Fruit fly (Drosophila melanogaster) whole organism, embryonic: ENCODE measurements around the gene CG1622.

Experiments used
- Abd-B ChIP-seq: fragments of 200-800 bp; sonication (Bioruptor generic); optimal IDR thresholded peaks from 2 replicates; lab custom pipeline; 2018; ENCODE audit warnings: missing biosample characterization, mild to moderate bottlenecking, missing genetic modification characterization, moderate library complexity
- Awh ChIP-seq: fragments of 200-800 bp; sonication (Bioruptor generic); IDR thresholded peaks from 2 replicates; pipeline ENCODE4, ENCODE4 v1.3.6; 2022; ENCODE audit warnings: missing biosample characterization, missing genetic modification characterization
- C15 ChIP-seq: fragments of 200-800 bp; sonication (Bioruptor generic); IDR thresholded peaks from 3 replicates; pipeline ENCODE4 v1.3.6; 2022; ENCODE audit warnings: missing biosample characterization, missing genetic modification characterization
- CG1024 ChIP-seq: fragments of 200-800 bp; sonication (Bioruptor generic); IDR thresholded peaks from 2 replicates; pipeline ENCODE4 v1.3.6; 2022; ENCODE audit warnings: missing biosample characterization, missing genetic modification characterization
- CG14441 ChIP-seq: fragments of 200-800 bp; sonication (Bioruptor generic); IDR thresholded peaks from 2 replicates; pipeline ENCODE4 v1.3.6; 2022; ENCODE audit warnings: missing biosample characterization, missing genetic modification characterization
- CG15011 ChIP-seq: fragments of 200-800 bp; sonication (Bioruptor generic); optimal IDR thresholded peaks from 3 replicates; lab custom pipeline; 2018; ENCODE audit warnings: missing biosample characterization, mild to moderate bottlenecking, missing genetic modification characterization
- CG17328 ChIP-seq: fragments of 200-800 bp; sonication (Bioruptor generic); IDR thresholded peaks from 2 replicates; pipeline ENCODE4 v1.3.6; 2022; ENCODE audit warnings: missing biosample characterization, missing genetic modification characterization
- CG17612 ChIP-seq: fragments of 200-800 bp; sonication (Bioruptor generic); IDR thresholded peaks from 2 replicates; pipeline ENCODE4 v1.3.6; 2022; ENCODE audit warnings: missing biosample characterization, missing genetic modification characterization
- CG3847 ChIP-seq: fragments of 200-800 bp; sonication (Bioruptor generic); IDR thresholded peaks from 2 replicates; pipeline ENCODE4 v1.3.6; 2022; ENCODE audit warnings: missing biosample characterization, missing genetic modification characterization
- CG3995 ChIP-seq: fragments of 200-800 bp; sonication (Bioruptor generic); optimal IDR thresholded peaks from 3 replicates; lab custom pipeline; 2016; ENCODE audit warnings: missing biosample characterization, missing genetic modification characterization
- CG4282 ChIP-seq: fragments of 200-800 bp; sonication (Bioruptor generic); optimal IDR thresholded peaks from 2 replicates; lab custom pipeline; 2016; ENCODE audit warnings: missing biosample characterization, missing genetic modification characterization
- CG4404 ChIP-seq: fragments of 200-800 bp; sonication (Bioruptor generic); IDR thresholded peaks from 2 replicates; pipeline ENCODE4 v1.3.6; 2022; ENCODE audit warnings: missing biosample characterization, missing genetic modification characterization
- CG4617 ChIP-seq: fragments of 200-800 bp; sonication (Bioruptor generic); optimal IDR thresholded peaks from 3 replicates; lab custom pipeline; 2016; ENCODE audit warnings: missing biosample characterization, missing genetic modification characterization, borderline replicate concordance
- CG4820 ChIP-seq: fragments of 200-800 bp; sonication (Bioruptor generic); optimal IDR thresholded peaks from 3 replicates; lab custom pipeline; 2016; ENCODE audit warnings: missing biosample characterization, missing genetic modification characterization
- CG5245 ChIP-seq: fragments of 200-800 bp; sonication (Bioruptor generic); optimal IDR thresholded peaks from 3 replicates; lab custom pipeline; 2016; ENCODE audit warnings: missing biosample characterization, missing genetic modification characterization
- CG7745 ChIP-seq: fragments of 200-800 bp; sonication (Bioruptor generic); optimal IDR thresholded peaks from 2 replicates; lab custom pipeline; 2018; ENCODE audit warnings: missing biosample characterization, mild to moderate bottlenecking, missing genetic modification characterization, moderate library complexity
- CG9437 ChIP-seq: fragments of 200-800 bp; sonication (Bioruptor generic); optimal IDR thresholded peaks from 2 replicates; lab custom pipeline; 2018; ENCODE audit warnings: missing biosample characterization, mild to moderate bottlenecking, missing genetic modification characterization
- Dbx ChIP-seq: fragments of 200-800 bp; sonication (Bioruptor generic); IDR thresholded peaks from 3 replicates; pipeline ENCODE4 v1.3.6; 2022; ENCODE audit warnings: missing biosample characterization, missing genetic modification characterization
- Fer1 ChIP-seq: fragments of 200-800 bp; sonication (Bioruptor generic); optimal IDR thresholded peaks from 2 replicates; lab custom pipeline; 2017; ENCODE audit warnings: missing biosample characterization, mild to moderate bottlenecking, missing genetic modification characterization
- Fer3 ChIP-seq: fragments of 200-800 bp; sonication (Bioruptor generic); optimal IDR thresholded peaks from 2 replicates; lab custom pipeline; 2018; ENCODE audit warnings: missing biosample characterization, mild to moderate bottlenecking, missing genetic modification characterization, moderate library complexity
- NfI ChIP-seq: fragments of 200-800 bp; sonication (Bioruptor generic); optimal IDR thresholded peaks from 3 replicates; lab custom pipeline; 2018; ENCODE audit warnings: missing biosample characterization, mild to moderate bottlenecking, missing genetic modification characterization, moderate library complexity
- Side ChIP-seq: fragments of 200-800 bp; sonication (Bioruptor generic); optimal IDR thresholded peaks from 2 replicates; lab custom pipeline; 2016; ENCODE audit warnings: missing biosample characterization, missing genetic modification characterization
- Sry-β ChIP-seq: fragments of 200-800 bp; sonication (Bioruptor generic); optimal IDR thresholded peaks from 2 replicates; lab custom pipeline; 2018; ENCODE audit warnings: missing biosample characterization, mild to moderate bottlenecking, missing genetic modification characterization, moderate library complexity
- Taf1 ChIP-seq: fragments of 200-800 bp; sonication (Bioruptor generic); IDR thresholded peaks from 2 replicates; pipeline ENCODE4 v1.3.6; 2022; ENCODE audit warnings: missing biosample characterization, missing genetic modification characterization
- Trl ChIP-seq, 3 experiments: fragments of >200 bp in 2 of 3; fragments of 200-800 bp in 1 of 3; sonication (Bioruptor generic) in 1 of 3; optimal IDR thresholded peaks; 2 replicates in 1 of 3; 3 replicates in 2 of 3; lab custom pipeline; 2016 to 2017; ENCODE audit warnings: missing biosample characterization in 1 of 3, missing genetic modification characterization in 1 of 3
- aop ChIP-seq: fragments of 200-800 bp; sonication (Bioruptor generic); IDR thresholded peaks from 2 replicates; pipeline ENCODE4 v1.3.6; 2022; ENCODE audit warnings: missing biosample characterization, missing genetic modification characterization
- bigmax ChIP-seq: fragments of 200-800 bp; sonication (Bioruptor generic); optimal IDR thresholded peaks from 2 replicates; lab custom pipeline; 2018; ENCODE audit warnings: missing biosample characterization, mild to moderate bottlenecking, missing genetic modification characterization
- cg ChIP-seq: fragments of 200-800 bp; sonication (Bioruptor generic); optimal IDR thresholded peaks from 3 replicates; lab custom pipeline; 2019; ENCODE audit warnings: missing biosample characterization, mild to moderate bottlenecking, missing genetic modification characterization, moderate library complexity
- ewg ChIP-seq: fragments of 200-800 bp; sonication (Bioruptor generic); optimal IDR thresholded peaks from 3 replicates; lab custom pipeline; 2017; ENCODE audit warnings: mild to moderate bottlenecking, missing biosample characterization, missing genetic modification reagents, missing genetic modification characterization
- exex ChIP-seq: fragments of 200-800 bp; sonication (Bioruptor generic); optimal IDR thresholded peaks from 4 replicates; lab custom pipeline; 2018; ENCODE audit warnings: missing biosample characterization, mild to moderate bottlenecking, missing genetic modification characterization, moderate library complexity
- fd3F ChIP-seq: fragments of 200-800 bp; sonication (Bioruptor generic); optimal IDR thresholded peaks from 2 replicates; lab custom pipeline; 2018; ENCODE audit warnings: missing biosample characterization, mild to moderate bottlenecking, missing genetic modification characterization, moderate library complexity
- ftz-f1 ChIP-seq: fragments of 200-800 bp; sonication (Bioruptor generic); optimal IDR thresholded peaks from 2 replicates; lab custom pipeline; 2016; ENCODE audit warnings: missing biosample characterization, missing genetic modification characterization
- gt ChIP-seq: fragments of 200-800 bp; sonication (Bioruptor generic); IDR thresholded peaks from 2 replicates; pipeline ENCODE4 v1.3.6; 2022; ENCODE audit warnings: missing biosample characterization, missing genetic modification characterization
- hkb ChIP-seq, 2 experiments: fragments of 200-800 bp in 1 of 2; fragments of >200 bp in 1 of 2; sonication (Bioruptor generic) in 1 of 2; IDR thresholded peaks in 1 of 2; optimal IDR thresholded peaks in 1 of 2; 2 replicates each; pipeline versions ENCODE4 v1.3.6 to Lab custom; 2017 to 2022; ENCODE audit warnings: missing biosample characterization in 1 of 2, missing genetic modification characterization in 1 of 2
- kay ChIP-seq: fragments of 200-800 bp; sonication (Bioruptor generic); optimal IDR thresholded peaks from 2 replicates; lab custom pipeline; 2016; ENCODE audit warnings: missing biosample characterization, missing genetic modification characterization
- klu ChIP-seq: fragments of 200-800 bp; sonication (Bioruptor generic); IDR thresholded peaks from 2 replicates; pipeline ENCODE4 v1.3.6; 2022; ENCODE audit warnings: missing biosample characterization, missing genetic modification characterization
- luna ChIP-seq: fragments of 200-800 bp; sonication (Bioruptor generic); optimal IDR thresholded peaks from 2 replicates; lab custom pipeline; 2016; ENCODE audit warnings: missing biosample characterization, missing genetic modification characterization
- mam ChIP-seq: fragments of 200-800 bp; sonication (Bioruptor generic); optimal IDR thresholded peaks from 3 replicates; lab custom pipeline; 2016; ENCODE audit warnings: missing biosample characterization, missing genetic modification characterization
- otp ChIP-seq: fragments of 200-800 bp; sonication (Bioruptor generic); IDR thresholded peaks from 3 replicates; pipeline ENCODE4, ENCODE4 v1.3.6; 2022; ENCODE audit warnings: missing biosample characterization, missing genetic modification characterization
- schlank ChIP-seq: fragments of 200-800 bp; sonication (Bioruptor generic); optimal IDR thresholded peaks from 2 replicates; lab custom pipeline; 2018; ENCODE audit warnings: missing biosample characterization, mild to moderate bottlenecking, missing genetic modification characterization
- sd ChIP-seq: fragments of 200-800 bp; sonication (Bioruptor generic); optimal IDR thresholded peaks from 3 replicates; lab custom pipeline; 2018; ENCODE audit warnings: missing biosample characterization, mild to moderate bottlenecking, missing genetic modification characterization, moderate library complexity
- slbo ChIP-seq: fragments of 200-800 bp; sonication (Bioruptor generic); IDR thresholded peaks from 2 replicates; pipeline ENCODE4 v1.3.6; 2022; ENCODE audit warnings: missing biosample characterization, missing genetic modification characterization
- sob ChIP-seq: fragments of 200-800 bp; sonication (Bioruptor generic); IDR thresholded peaks from 2 replicates; pipeline ENCODE4 v1.3.6; 2022; ENCODE audit warnings: missing biosample characterization, missing genetic modification characterization
- stwl ChIP-seq: fragments of 200-800 bp; sonication (Bioruptor generic); optimal IDR thresholded peaks from 3 replicates; lab custom pipeline; 2018; ENCODE audit warnings: missing biosample characterization, mild to moderate bottlenecking, missing genetic modification characterization, moderate library complexity
- tio ChIP-seq: fragments of 200-800 bp; sonication (Bioruptor generic); optimal IDR thresholded peaks from 2 replicates; lab custom pipeline; 2017; ENCODE audit warnings: missing biosample characterization, missing genetic modification characterization, inconsistent platforms
- ttk ChIP-seq: fragments of 200-800 bp; sonication (Bioruptor generic); IDR thresholded peaks from 2 replicates; pipeline ENCODE4 v2.1.2; 2022; ENCODE audit warnings: missing biosample characterization, missing genetic modification characterization
- usp ChIP-seq: fragments of >200 bp; optimal IDR thresholded peaks from 2 replicates; lab custom pipeline; 2017; ENCODE audit warnings: missing biosample characterization, missing genetic modification characterization
- vvl ChIP-seq: fragments of 200-800 bp; sonication (Bioruptor generic); IDR thresholded peaks from 2 replicates; pipeline ENCODE4 v1.3.6; 2022; ENCODE audit warnings: missing biosample characterization, missing genetic modification characterization
- zen2 ChIP-seq: fragments of 200-800 bp; sonication (Bioruptor generic); IDR thresholded peaks from 3 replicates; pipeline ENCODE4 v1.3.6; 2022; ENCODE audit warnings: missing biosample characterization, missing genetic modification characterization; ENCODE audit not compliant: partially characterized antibody
- zfh2 ChIP-seq: fragments of 200-800 bp; sonication (Bioruptor generic); optimal IDR thresholded peaks from 2 replicates; lab custom pipeline; 2016; ENCODE audit warnings: missing biosample characterization, missing genetic modification characterization

Gene CG1622

dm6 chrX:13251310-13251709 is 45.6 kb upstream of the CG1622 start (continued):
- TF ChIP-seq Taf1 = peak; percentile 23; the same call in 1 of the 2 replicates
- 0 out of 2 replicates have a peak, but pooled peaks have one; percentile 45 for TF ChIP-seq klu
- TF ChIP-seq CG9437 = peak; percentile 31
- peak; percentile 69 for TF ChIP-seq ewg (GFP tag; lab: Kevin White, UChicago)
- TF ChIP-seq hkb (optimal IDR thresholded peaks at IDR 0.05; lab: Kevin White, UChicago) = no peak
- TF ChIP-seq hkb (GFP tag; IDR thresholded peaks at IDR 0.05; lab: Robert Waterston, UW) = peak; percentile 75
- no peak for TF ChIP-seq usp (GFP tag; lab: Kevin White, UChicago)
- peak; percentile 58; the same call in 1 of the 2 replicates for TF ChIP-seq gt (GFP tag; lab: Robert Waterston, UW)
- peak; percentile 55 for TF ChIP-seq CG3847
- no peak for TF ChIP-seq Trl (optimal IDR thresholded peaks at IDR 0.05; lab: Kevin White, UChicago)
- peak; percentile 86 for TF ChIP-seq Trl (GFP tag; optimal IDR thresholded peaks at IDR 0.05; lab: Kevin White, UChicago)
- TF ChIP-seq tio (GFP tag; lab: Kevin White, UChicago) = peak; percentile 60
- peak; percentile 93 for TF ChIP-seq vvl (GFP tag; lab: Robert Waterston, UW)
- TF ChIP-seq Dbx (GFP tag; lab: Robert Waterston, UW) = peak; percentile 78
- TF ChIP-seq C15 (GFP tag; lab: Robert Waterston, UW) = no peak
- peak; percentile 83 for TF ChIP-seq CG14441
- TF ChIP-seq zfh2 (GFP tag; lab: Kevin White, UChicago) = peak; percentile 83
- TF ChIP-seq slbo = peak; percentile 83
- peak; percentile 65 for TF ChIP-seq CG5245 (GFP tag; lab: Kevin White, UChicago)
- peak; percentile 48 for TF ChIP-seq fd3F (GFP tag; lab: Kevin White, UChicago)
- TF ChIP-seq sd = peak; percentile 31
- peak; percentile 63; the same call in 1 of the 2 replicates for TF ChIP-seq CG1024 (GFP tag; lab: Robert Waterston, UW)
- TF ChIP-seq Fer1 (GFP tag; lab: Kevin White, UChicago) = peak; percentile 73
- TF ChIP-seq otp (GFP tag; lab: Robert Waterston, UW) = peak; percentile 69; the same call in 2 of the 3 replicates
- peak; percentile 21 for TF ChIP-seq CG3995
- TF ChIP-seq luna = peak; percentile 9
- TF ChIP-seq CG4617 (GFP tag; lab: Kevin White, UChicago) = peak; percentile 44
- no peak for TF ChIP-seq zen2
- no peak for TF ChIP-seq ftz-f1
- TF ChIP-seq CG7745 (tag; lab: Kevin White, UChicago) = no peak
- peak; percentile 80 for TF ChIP-seq schlank
- TF ChIP-seq Fer3 (tag; lab: Kevin White, UChicago) = peak; percentile 67
- peak; percentile 77 for TF ChIP-seq NfI (GFP tag; lab: Kevin White, UChicago)
- TF ChIP-seq kay (GFP tag; lab: Kevin White, UChicago) = peak; percentile 41
- TF ChIP-seq sob (GFP tag; lab: Robert Waterston, UW) = peak; percentile 73; the same call in 1 of the 2 replicates
- TF ChIP-seq CG15011 (GFP tag; lab: Kevin White, UChicago) = peak; percentile 33
- TF ChIP-seq CG4820 (GFP tag; lab: Kevin White, UChicago) = peak; percentile 74
- peak; percentile 82 for TF ChIP-seq ttk (GFP tag; lab: Robert Waterston, UW)
- TF ChIP-seq CG17328 (GFP tag; lab: Robert Waterston, UW) = peak; percentile 74
- TF ChIP-seq CG4282 (GFP tag; lab: Kevin White, UChicago) = no peak
- TF ChIP-seq CG4404 (GFP tag; lab: Robert Waterston, UW) = peak; percentile 39; the same call in 1 of the 2 replicates
- TF ChIP-seq Abd-B (GFP tag; lab: Kevin White, UChicago) = peak; percentile 68
- 0 out of 2 replicates have a peak, but pooled peaks have one; percentile 11 for TF ChIP-seq CG17612 (GFP tag; lab: Robert Waterston, UW)
- no peak for TF ChIP-seq cg (GFP tag; lab: Kevin White, UChicago)
- TF ChIP-seq mam (GFP tag; lab: Kevin White, UChicago) = peak; percentile 83
- peak; percentile 58; the same call in 1 of the 2 replicates for TF ChIP-seq aop
- no peak for TF ChIP-seq Sry-β (GFP tag; lab: Kevin White, UChicago)
- no peak for TF ChIP-seq stwl
- TF ChIP-seq exex (tag; lab: Kevin White, UChicago) = no peak
- no peak for TF ChIP-seq bigmax (GFP tag; lab: Kevin White, UChicago)
- TF ChIP-seq Awh = peak; percentile 66
- TF ChIP-seq Side = peak; percentile 92
